Worm (Caenorhabditis elegans) whole organism, L1 larva: ENCODE results near the gene sre-8.

Source experiments
- ceh-8 ChIP-seq: fragments of 200-800 bp; sonication (Bioruptor generic); optimal IDR thresholded peaks from 2 replicates; lab custom pipeline; 2018; ENCODE audit warnings: mild to moderate bottlenecking, missing genetic modification characterization, moderate library complexity, missing compliant biosample characterization
- lin-13 ChIP-seq: fragments of 150-350 bp; optimal IDR thresholded peaks from 2 replicates; lab custom pipeline; 2014; ENCODE audit warnings: missing biosample characterization, missing genetic modification reagents, missing genetic modification characterization
- mdl-1 ChIP-seq, 2 experiments: fragments of 150-350 bp; optimal IDR thresholded peaks; 2 replicates each; lab custom pipeline; 2014 to 2017; ENCODE audit warnings: missing biosample characterization in 2 of 2, missing genetic modification characterization in 2 of 2, inconsistent platforms in 1 of 2
- nhr-90 ChIP-seq: sonication (generic microtip); optimal IDR thresholded peaks from 2 replicates; lab custom pipeline; 2016; ENCODE audit warnings: mild to moderate bottlenecking, missing genetic modification characterization, missing compliant biosample characterization; ENCODE audit not compliant: poor library complexity
- swsn-7 ChIP-seq: sonication (generic microtip); optimal IDR thresholded peaks from 2 replicates; lab custom pipeline; 2016; ENCODE audit warnings: missing genetic modification characterization, missing compliant biosample characterization
- unc-86 ChIP-seq: sonication (generic microtip); optimal IDR thresholded peaks from 2 replicates; lab custom pipeline; 2016; ENCODE audit warnings: missing genetic modification characterization, missing compliant biosample characterization

ce11 chrV:14289363-14289762 lies 32.5 kb downstream of the sre-8 start, which contains the start of gene F14D7.1:
- TF ChIP-seq lin-13 (GFP tag; lab: Kevin White, UChicago) (no peak), swsn-7 (tag; lab: Kevin White, UChicago) (no peak), ceh-8 (no peak), nhr-90 (tag; lab: Kevin White, UChicago) (no peak), unc-86 (no peak), mdl-1 (tag; optimal IDR thresholded peaks at IDR 0.05; lab: Kevin White, UChicago) (no peak)
